Fruit fly (Drosophila melanogaster) whole organism, embryonic: Measurements from ENCODE around the gene Grl36a.

Source experiments
- CG11504 ChIP-seq: fragments of 200-800 bp; sonication (Bioruptor generic); optimal IDR thresholded peaks from 3 replicates; lab custom pipeline; 2019; ENCODE audit warnings: missing biosample characterization, mild to moderate bottlenecking, missing genetic modification characterization, moderate library complexity
- CG11695 ChIP-seq: fragments of 200-800 bp; sonication (Bioruptor generic); IDR thresholded peaks from 3 replicates; pipeline ENCODE4 v1.3.6; 2022; ENCODE audit warnings: missing biosample characterization, missing genetic modification characterization
- CG12219 ChIP-seq: fragments of 200-800 bp; sonication (Bioruptor generic); optimal IDR thresholded peaks from 3 replicates; lab custom pipeline; 2018; ENCODE audit warnings: missing biosample characterization, mild to moderate bottlenecking, missing genetic modification characterization
- CG17359 ChIP-seq: fragments of 200-800 bp; sonication (Bioruptor generic); optimal IDR thresholded peaks from 3 replicates; lab custom pipeline; 2018; ENCODE audit warnings: missing biosample characterization, mild to moderate bottlenecking, missing genetic modification characterization, moderate library complexity
- CG1832 ChIP-seq: fragments of 200-800 bp; sonication (Bioruptor generic); optimal IDR thresholded peaks from 2 replicates; lab custom pipeline; 2017; ENCODE audit warnings: missing biosample characterization, mild to moderate bottlenecking, missing genetic modification characterization, inconsistent platforms
- CG2889 ChIP-seq: fragments of 200-800 bp; sonication (Bioruptor generic); IDR thresholded peaks from 3 replicates; pipeline ENCODE4 v1.3.6; 2022; ENCODE audit warnings: missing biosample characterization, missing genetic modification characterization
- CG7839 ChIP-seq: fragments of 200-800 bp; sonication (Bioruptor generic); optimal IDR thresholded peaks from 3 replicates; lab custom pipeline; 2018; ENCODE audit warnings: missing biosample characterization, mild to moderate bottlenecking, missing genetic modification characterization, moderate library complexity
- CG7987 ChIP-seq: fragments of 200-800 bp; sonication (Bioruptor generic); optimal IDR thresholded peaks from 2 replicates; lab custom pipeline; 2018; ENCODE audit warnings: missing biosample characterization, mild to moderate bottlenecking, missing genetic modification characterization, moderate library complexity
- CG9932 ChIP-seq: fragments of 200-800 bp; sonication (Bioruptor generic); IDR thresholded peaks from 2 replicates; pipeline ENCODE4 v1.3.6; 2022; ENCODE audit warnings: missing biosample characterization, missing genetic modification characterization
- Dbx ChIP-seq: fragments of 200-800 bp; sonication (Bioruptor generic); IDR thresholded peaks from 3 replicates; pipeline ENCODE4 v1.3.6; 2022; ENCODE audit warnings: missing biosample characterization, missing genetic modification characterization
- NFAT ChIP-seq: fragments of 200-800 bp; sonication (Bioruptor generic); IDR thresholded peaks from 2 replicates; pipeline ENCODE4 v1.3.6; 2022; ENCODE audit warnings: missing biosample characterization, missing genetic modification characterization
- Sox100B ChIP-seq: fragments of 200-800 bp; sonication (Bioruptor generic); optimal IDR thresholded peaks from 3 replicates; lab custom pipeline; 2018; ENCODE audit warnings: missing biosample characterization, mild to moderate bottlenecking, missing genetic modification characterization
- bcd ChIP-seq: fragments of 200-800 bp; sonication (Bioruptor generic); optimal IDR thresholded peaks from 2 replicates; lab custom pipeline; 2017; ENCODE audit warnings: missing biosample characterization, mild to moderate bottlenecking, missing genetic modification characterization
- chinmo ChIP-seq: fragments of 200-800 bp; sonication (Bioruptor generic); IDR thresholded peaks from 4 replicates; pipeline ENCODE4 v1.3.6; 2022; ENCODE audit warnings: missing biosample characterization, missing genetic modification characterization; ENCODE audit not compliant: partially characterized antibody
- crol ChIP-seq: fragments of 200-800 bp; sonication (Bioruptor generic); IDR thresholded peaks from 2 replicates; pipeline ENCODE4 v1.3.6; 2022; ENCODE audit warnings: missing biosample characterization, missing genetic modification characterization
- dmrt11E ChIP-seq: fragments of 200-800 bp; sonication (Bioruptor generic); optimal IDR thresholded peaks from 3 replicates; lab custom pipeline; 2018; ENCODE audit warnings: missing biosample characterization, mild to moderate bottlenecking, missing genetic modification characterization, moderate library complexity
- dmrt99B ChIP-seq: fragments of 200-800 bp; sonication (Bioruptor generic); optimal IDR thresholded peaks from 2 replicates; lab custom pipeline; 2018; ENCODE audit warnings: missing biosample characterization, mild to moderate bottlenecking, missing genetic modification characterization, moderate library complexity
- lab ChIP-seq: fragments of 200-800 bp; sonication (Bioruptor generic); optimal IDR thresholded peaks from 3 replicates; lab custom pipeline; 2017; ENCODE audit warnings: missing biosample characterization, missing genetic modification characterization, mild to moderate bottlenecking, moderate library complexity, missing genetic modification reagents
- zen ChIP-seq: fragments of 200-800 bp; sonication (Bioruptor generic); optimal IDR thresholded peaks from 3 replicates; lab custom pipeline; 2018; ENCODE audit warnings: missing biosample characterization, mild to moderate bottlenecking, missing genetic modification characterization, moderate library complexity

Grl36a gene

dm6 chr2L:17229394-17229793 is 47.7 kb downstream of the Grl36a start (continued):
- TF ChIP-seq CG2889 = no peak
- TF ChIP-seq Dbx (GFP tag; lab: Robert Waterston, UW) = no peak
- TF ChIP-seq dmrt11E (tag; lab: Kevin White, UChicago) = peak; percentile 2
- TF ChIP-seq chinmo (GFP tag; lab: Robert Waterston, UW) = no peak
- peak; percentile 2 for TF ChIP-seq bcd (GFP tag; lab: Kevin White, UChicago)
- peak; percentile 35 for TF ChIP-seq Sox100B (GFP tag; lab: Kevin White, UChicago)
- peak; percentile 41 for TF ChIP-seq CG7839
- peak; percentile 16 for TF ChIP-seq lab (GFP tag; lab: Kevin White, UChicago)
- peak; percentile 30 for TF ChIP-seq CG17359
- TF ChIP-seq CG7987 (GFP tag; lab: Kevin White, UChicago) = no peak
- TF ChIP-seq crol = no peak
- no peak for TF ChIP-seq CG11695 (GFP tag; lab: Robert Waterston, UW)
- no peak for TF ChIP-seq zen
- no peak for TF ChIP-seq CG9932 (GFP tag; lab: Robert Waterston, UW)
- TF ChIP-seq dmrt99B (tag; lab: Kevin White, UChicago) = peak; percentile 63
- TF ChIP-seq CG11504 (tag; lab: Kevin White, UChicago) = peak; percentile 55
- TF ChIP-seq CG12219 (GFP tag; lab: Kevin White, UChicago) = no peak
- TF ChIP-seq NFAT = no peak
- no peak for TF ChIP-seq CG1832 (GFP tag; lab: Kevin White, UChicago)
